Worm (Caenorhabditis elegans) whole organism, L1 larva: ENCODE data around the gene T12G3.2.

Source experiments
- elt-3 ChIP-seq, 6 experiments: fragments of 150-350 bp in 1 of 6; sonication (generic microtip); optimal IDR thresholded peaks; 2 replicates each; lab custom pipeline; 2017 to 2018; ENCODE audit warnings: missing biosample characterization in 6 of 6, missing genetic modification characterization in 6 of 6, inconsistent platforms in 1 of 6
- ets-5 ChIP-seq: fragments of 200-800 bp; sonication (Bioruptor generic); IDR thresholded peaks from 2 replicates; pipeline ENCODE4 v1.3.6; 2022; ENCODE audit warnings: missing genetic modification characterization, missing compliant biosample characterization
- lir-3 ChIP-seq: sonication (generic microtip); optimal IDR thresholded peaks from 2 replicates; lab custom pipeline; 2016; ENCODE audit warnings: mild to moderate bottlenecking, missing genetic modification characterization, moderate library complexity, missing compliant biosample characterization; ENCODE audit not compliant: poor library complexity

- TF ChIP-seq lir-3 (tag; lab: Kevin White, UChicago) (peak; percentile 34), ets-5 (GFP tag; lab: Robert Waterston, UW) (no peak), elt-3 (tag; optimal IDR thresholded peaks at IDR 0.05; lab: Kevin White, UChicago) (peak in 4 of 6 experiments; percentile 41 to 59 (median 48))
These were observed 39.7 kb upstream of the T12G3.2 start for ce11 chrIV:12086498-12086897.
